Worm (Caenorhabditis elegans) whole organism, L4/young adult: Measurements from ENCODE around the gene psme-3.

Experiments used
- W03F9.2 ChIP-seq: fragments of 150-350 bp; optimal IDR thresholded peaks from 2 replicates; lab custom pipeline; 2014; ENCODE audit warnings: missing biosample characterization, missing genetic modification characterization
- dao-5 ChIP-seq: sonication (generic microtip); optimal IDR thresholded peaks from 2 replicates; lab custom pipeline; 2016; ENCODE audit warnings: missing genotype, missing genetic modification characterization, moderate library complexity, missing compliant biosample characterization
- him-1 ChIP-seq: sonication (generic microtip); optimal IDR thresholded peaks from 2 replicates; lab custom pipeline; 2016; ENCODE audit warnings: missing genotype, missing genetic modification reagents, missing genetic modification characterization, missing compliant biosample characterization

- TF ChIP-seq him-1 (tag; lab: Kevin White, UChicago) (no peak), dao-5 (tag; lab: Kevin White, UChicago) (no peak), W03F9.2 (tag; lab: Kevin White, UChicago) (no peak)
Observed at ce11 chrIII:11558251-11558650, 9.7 kb upstream of the psme-3 start.
